Worm (Caenorhabditis elegans): ENCODE measurements around the gene H25P19.1.
A peak's percentile ranks its signal among the peaks of the same experiment; 100 is the strongest.

- no peak for TF ChIP-seq lsy-27 (tag; optimal IDR thresholded peaks at IDR 0.05; ENCODE audit: borderline replicate concordance, insufficient read depth)
- no peak for TF ChIP-seq nhr-90 (tag; optimal IDR thresholded peaks at IDR 0.05)
- TF ChIP-seq snpc-4 (GFP tag; optimal IDR thresholded peaks at IDR 0.05) = no peak
- TF ChIP-seq snpc-4 (tag; optimal IDR thresholded peaks at IDR 0.05) = no peak
- TF ChIP-seq C17E4.6 (GFP tag; IDR thresholded peaks at IDR 0.05) = no peak
- no peak for TF ChIP-seq mel-28 (tag; optimal IDR thresholded peaks at IDR 0.05; ENCODE audit: borderline replicate concordance)
- peak; percentile 83 for TF ChIP-seq F52B5.7 (tag; optimal IDR thresholded peaks at IDR 0.05)
- peak; percentile 47; the same call in 1 of the 2 replicates for TF ChIP-seq madf-3 (GFP tag; IDR thresholded peaks at IDR 0.05)
- peak; percentile 76 for TF ChIP-seq ceh-79 (tag; optimal IDR thresholded peaks at IDR 0.05)
- 0 out of 2 replicates have a peak, but pooled peaks have one; percentile 26 for TF ChIP-seq pbrm-1 (GFP tag; IDR thresholded peaks at IDR 0.05)
- no peak for TF ChIP-seq F57A8.1 (GFP tag; optimal IDR thresholded peaks at IDR 0.05)
- no peak for TF ChIP-seq unc-62 (GFP tag; optimal IDR thresholded peaks at IDR 0.05)
Observed at ce11 chrV:727484-728351, 40.2 kb downstream of the H25P19.1 start, which contains the start of the genes icl-1 and srh-2.
